Worm (Caenorhabditis elegans): ENCODE results near the gene ugt-54.

DNA sequence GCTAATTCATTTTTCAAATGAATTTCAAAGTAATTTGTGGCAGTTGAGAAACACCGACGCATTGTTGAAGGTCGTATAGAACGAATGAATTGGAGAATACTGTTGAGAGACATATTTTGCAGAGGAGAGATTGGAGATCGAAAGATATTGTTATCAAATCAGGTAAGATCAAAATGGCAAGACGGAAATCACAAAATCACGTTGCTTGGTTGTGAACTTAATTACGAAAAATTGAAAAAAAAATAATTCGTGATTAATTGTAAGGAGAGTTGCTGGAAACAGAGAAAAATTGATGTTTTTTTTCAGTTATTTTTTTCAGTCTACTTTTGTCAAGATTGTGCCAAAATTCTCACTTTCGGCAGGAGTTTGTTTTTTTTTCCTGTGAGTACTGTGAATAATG lies 11.5 kb upstream of the ugt-54 start, which contains the start of gene T25B9.1:
- TF ChIP-seq lsy-2 (tag; optimal IDR thresholded peaks at IDR 0.05) (no peak), snpc-4 (tag; optimal IDR thresholded peaks at IDR 0.05) (no peak), nhr-28 (tag; optimal IDR thresholded peaks at IDR 0.05) (no peak), ceh-83 (GFP tag; optimal IDR thresholded peaks at IDR 0.05) (no peak), mep-1 (tag; optimal IDR thresholded peaks at IDR 0.05) (no peak), nhr-237 (tag; optimal IDR thresholded peaks at IDR 0.05) (no peak), unc-62 (GFP tag; optimal IDR thresholded peaks at IDR 0.05) (no peak)
